Worm (Caenorhabditis elegans): Measurements from ENCODE around the gene ptr-5.
"Not testable (repeated sequence)": the region's sequence is repeated elsewhere in the genome, so short reads cannot be mapped to it uniquely, and the experiment has no call there.

DNA sequence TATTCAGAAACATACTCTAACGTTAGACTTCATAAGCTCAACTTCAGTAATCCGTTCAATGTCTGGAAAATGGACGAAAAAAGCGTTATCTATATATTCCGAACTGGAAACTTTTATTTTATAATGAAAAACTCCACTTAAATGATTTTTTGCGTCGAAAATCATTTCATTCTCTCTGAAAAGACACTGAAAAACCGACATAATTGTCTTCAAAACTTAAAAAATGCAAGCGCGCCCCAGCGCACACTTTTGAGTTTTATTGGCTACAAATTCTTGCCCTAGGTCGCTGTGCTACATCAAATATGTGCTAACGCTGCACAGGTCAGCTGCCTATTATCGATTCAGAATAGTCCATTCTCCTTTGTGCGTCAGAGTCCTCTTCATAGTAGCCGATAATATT, 13.5 kb upstream of the ptr-5 start, which contains the start of gene C33E10.1:
- TF ChIP-seq fkh-2 (tag; optimal IDR thresholded peaks at IDR 0.05); elt-1 (tag; optimal IDR thresholded peaks at IDR 0.05); pha-4 (tag; optimal IDR thresholded peaks at IDR 0.05); fos-1 (tag; optimal IDR thresholded peaks at IDR 0.05); ztf-4 (tag; optimal IDR thresholded peaks at IDR 0.05); ceh-82 (tag; optimal IDR thresholded peaks at IDR 0.05); zag-1 (tag; optimal IDR thresholded peaks at IDR 0.05); aly-2 (tag; optimal IDR thresholded peaks at IDR 0.05); nfya-1 (tag; optimal IDR thresholded peaks at IDR 0.05; ENCODE audit: insufficient read depth); egl-27 (tag; optimal IDR thresholded peaks at IDR 0.05); nhr-237 (tag; optimal IDR thresholded peaks at IDR 0.05); elt-3 (tag; optimal IDR thresholded peaks at IDR 0.05); nhr-25 (tag; optimal IDR thresholded peaks at IDR 0.05); ztf-11 (tag; optimal IDR thresholded peaks at IDR 0.05): not testable (repeated sequence)

Measured in whole organism, L3 larva.